Fruit fly (Drosophila melanogaster) whole organism, embryonic: ENCODE data around the gene nuf.
A peak's percentile ranks its signal among the peaks of the same experiment; 100 is the strongest.

Source experiments
- Asciz ChIP-seq: fragments of 200-800 bp; sonication (Bioruptor generic); optimal IDR thresholded peaks from 2 replicates; lab custom pipeline; 2017; ENCODE audit warnings: missing biosample characterization, mild to moderate bottlenecking, missing genetic modification characterization, missing genetic modification reagents
- Atf-2 ChIP-seq: fragments of 200-800 bp; sonication (Bioruptor generic); optimal IDR thresholded peaks from 2 replicates; lab custom pipeline; 2016; ENCODE audit warnings: missing biosample characterization, missing genetic modification characterization
- Atf6 ChIP-seq: fragments of 200-800 bp; sonication (Bioruptor generic); IDR thresholded peaks from 2 replicates; pipeline ENCODE4 v1.3.6; 2022; ENCODE audit warnings: missing biosample characterization, missing genetic modification characterization
- Blimp-1 ChIP-seq: fragments of 200-800 bp; sonication (Bioruptor generic); optimal IDR thresholded peaks from 3 replicates; lab custom pipeline; 2018; ENCODE audit warnings: missing biosample characterization, missing genetic modification characterization, mild to moderate bottlenecking, moderate library complexity, missing genetic modification reagents
- Bteb2 ChIP-seq: fragments of 200-800 bp; sonication (Bioruptor generic); optimal IDR thresholded peaks from 2 replicates; lab custom pipeline; 2016; ENCODE audit warnings: missing biosample characterization, missing genetic modification characterization
- CG10321 ChIP-seq: fragments of 200-800 bp; sonication (Bioruptor generic); IDR thresholded peaks from 2 replicates; pipeline ENCODE4 v1.3.6; 2022; ENCODE audit warnings: missing biosample characterization, missing genetic modification characterization
- CG10654 ChIP-seq: fragments of 200-800 bp; sonication (Bioruptor generic); optimal IDR thresholded peaks from 2 replicates; lab custom pipeline; 2016; ENCODE audit warnings: missing biosample characterization, missing genetic modification characterization
- CG11085 ChIP-seq: fragments of 200-800 bp; sonication (Bioruptor generic); IDR thresholded peaks from 2 replicates; pipeline ENCODE4 v1.3.6; 2022; ENCODE audit warnings: missing biosample characterization, missing genetic modification characterization
- CG11504 ChIP-seq: fragments of 200-800 bp; sonication (Bioruptor generic); optimal IDR thresholded peaks from 3 replicates; lab custom pipeline; 2019; ENCODE audit warnings: missing biosample characterization, mild to moderate bottlenecking, missing genetic modification characterization, moderate library complexity
- CG12104 ChIP-seq: fragments of 200-800 bp; sonication (Bioruptor generic); optimal IDR thresholded peaks from 3 replicates; lab custom pipeline; 2016; ENCODE audit warnings: missing biosample characterization, missing genetic modification characterization
- CG12155 ChIP-seq: fragments of 200-800 bp; sonication (Bioruptor generic); optimal IDR thresholded peaks from 3 replicates; lab custom pipeline; 2016; ENCODE audit warnings: missing biosample characterization, missing genetic modification characterization
- CG1233 ChIP-seq: fragments of 200-800 bp; sonication (Bioruptor generic); optimal IDR thresholded peaks from 4 replicates; lab custom pipeline; 2018; ENCODE audit warnings: missing biosample characterization, mild to moderate bottlenecking, missing genetic modification characterization
- CG12744 ChIP-seq: fragments of 200-800 bp; sonication (Bioruptor generic); optimal IDR thresholded peaks from 2 replicates; lab custom pipeline; 2016; ENCODE audit warnings: missing biosample characterization, missing genetic modification characterization
- CG12769 ChIP-seq: fragments of 200-800 bp; sonication (Bioruptor generic); optimal IDR thresholded peaks from 2 replicates; lab custom pipeline; 2019; ENCODE audit warnings: missing biosample characterization, mild to moderate bottlenecking, missing genetic modification characterization, moderate library complexity
- CG14710 ChIP-seq: fragments of 200-800 bp; sonication (Bioruptor generic); optimal IDR thresholded peaks from 3 replicates; lab custom pipeline; 2019; ENCODE audit warnings: missing biosample characterization, mild to moderate bottlenecking, missing genetic modification characterization, moderate library complexity
- CG15601 ChIP-seq: fragments of 200-800 bp; sonication (Bioruptor generic); optimal IDR thresholded peaks from 3 replicates; lab custom pipeline; 2019; ENCODE audit warnings: missing biosample characterization, mild to moderate bottlenecking, missing genetic modification characterization, moderate library complexity
- CG1603 ChIP-seq: fragments of 200-800 bp; sonication (Bioruptor generic); optimal IDR thresholded peaks from 2 replicates; lab custom pipeline; 2019; ENCODE audit warnings: missing biosample characterization, mild to moderate bottlenecking, missing genetic modification characterization, moderate library complexity
- CG18764 ChIP-seq: fragments of 200-800 bp; sonication (Bioruptor generic); optimal IDR thresholded peaks from 3 replicates; lab custom pipeline; 2016; ENCODE audit warnings: missing biosample characterization, missing genetic modification characterization
- CG2120 ChIP-seq: fragments of 200-800 bp; sonication (Bioruptor generic); optimal IDR thresholded peaks from 3 replicates; lab custom pipeline; 2016; ENCODE audit warnings: missing biosample characterization, missing genetic modification characterization
- CG2202 ChIP-seq: fragments of 200-800 bp; sonication (Bioruptor generic); optimal IDR thresholded peaks from 2 replicates; lab custom pipeline; 2018; ENCODE audit warnings: missing biosample characterization, mild to moderate bottlenecking, missing genetic modification characterization
- CG31441 ChIP-seq: fragments of 200-800 bp; sonication (Bioruptor generic); IDR thresholded peaks from 2 replicates; pipeline ENCODE4 v1.3.6; 2022; ENCODE audit warnings: missing biosample characterization, missing genetic modification characterization
- CG33213 ChIP-seq: fragments of 200-800 bp; sonication (Bioruptor generic); optimal IDR thresholded peaks from 3 replicates; lab custom pipeline; 2016; ENCODE audit warnings: missing biosample characterization, missing genetic modification characterization
- CG4730 ChIP-seq: fragments of 200-800 bp; sonication (Bioruptor generic); IDR thresholded peaks from 2 replicates; pipeline ENCODE4 v1.3.6; 2022; ENCODE audit warnings: missing biosample characterization, missing genetic modification characterization
- CG6791 ChIP-seq: fragments of 200-800 bp; sonication (Bioruptor generic); IDR thresholded peaks from 3 replicates; pipeline ENCODE4 v1.3.6; 2022; ENCODE audit warnings: missing biosample characterization, missing genetic modification characterization; ENCODE audit not compliant: partially characterized antibody
- CG6813 ChIP-seq: fragments of 200-800 bp; sonication (Bioruptor generic); optimal IDR thresholded peaks from 2 replicates; lab custom pipeline; 2017; ENCODE audit warnings: missing biosample characterization, missing genetic modification characterization, mild to moderate bottlenecking, moderate library complexity, missing genetic modification reagents
- CG6854 ChIP-seq: fragments of 200-800 bp; sonication (Bioruptor generic); optimal IDR thresholded peaks from 3 replicates; lab custom pipeline; 2017; ENCODE audit warnings: missing biosample characterization, mild to moderate bottlenecking, missing genetic modification characterization
- CG7556 ChIP-seq: fragments of 200-800 bp; sonication (Bioruptor generic); optimal IDR thresholded peaks from 2 replicates; lab custom pipeline; 2017; ENCODE audit warnings: missing biosample characterization, mild to moderate bottlenecking, missing genetic modification characterization
- CG8924 ChIP-seq: fragments of 200-800 bp; optimal IDR thresholded peaks from 3 replicates; lab custom pipeline; 2019; ENCODE audit warnings: missing biosample characterization, mild to moderate bottlenecking, missing genetic modification characterization, moderate library complexity
- D ChIP-seq, 2 experiments: fragments of 200-800 bp in 1 of 2; fragments of >200 bp in 1 of 2; sonication (Bioruptor generic) in 1 of 2; optimal IDR thresholded peaks; 2 replicates in 1 of 2; 3 replicates in 1 of 2; lab custom pipeline; 2017; ENCODE audit warnings: mild to moderate bottlenecking in 1 of 2, missing biosample characterization in 1 of 2, missing genetic modification characterization in 1 of 2, missing genetic modification reagents in 1 of 2
- D19A ChIP-seq: fragments of 200-800 bp; optimal IDR thresholded peaks from 3 replicates; lab custom pipeline; 2019; ENCODE audit warnings: missing biosample characterization, mild to moderate bottlenecking, missing genetic modification characterization, moderate library complexity
- Dfd ChIP-seq, 2 experiments: fragments of >200 bp; optimal IDR thresholded peaks; 2 replicates each; lab custom pipeline; 2017; ENCODE audit warnings: missing biosample characterization in 2 of 2, missing genetic modification characterization in 2 of 2
- Doc2 ChIP-seq: fragments of 200-800 bp; sonication (Bioruptor generic); IDR thresholded peaks from 2 replicates; pipeline ENCODE4 v1.3.6; 2022; ENCODE audit warnings: missing biosample characterization, missing genetic modification characterization
- E2f2 ChIP-seq: fragments of 200-800 bp; sonication (Bioruptor generic); IDR thresholded peaks from 2 replicates; pipeline ENCODE4 v1.3.6; 2022; ENCODE audit warnings: missing biosample characterization, missing genetic modification characterization
- ERR ChIP-seq: fragments of 200-800 bp; sonication (Bioruptor generic); optimal IDR thresholded peaks from 2 replicates; lab custom pipeline; 2016; ENCODE audit warnings: missing biosample characterization, missing genetic modification characterization
- Elba2 ChIP-seq: fragments of 200-800 bp; sonication (Bioruptor generic); optimal IDR thresholded peaks from 3 replicates; lab custom pipeline; 2016; ENCODE audit warnings: missing biosample characterization, missing genetic modification characterization
- Fer3 ChIP-seq: fragments of 200-800 bp; sonication (Bioruptor generic); optimal IDR thresholded peaks from 2 replicates; lab custom pipeline; 2018; ENCODE audit warnings: missing biosample characterization, mild to moderate bottlenecking, missing genetic modification characterization, moderate library complexity
- HLH54F ChIP-seq: fragments of 200-800 bp; sonication (Bioruptor generic); optimal IDR thresholded peaks from 3 replicates; lab custom pipeline; 2016; ENCODE audit warnings: missing biosample characterization, missing genetic modification characterization
- Hey ChIP-seq: fragments of 200-800 bp; sonication (Bioruptor generic); optimal IDR thresholded peaks from 3 replicates; lab custom pipeline; 2018; ENCODE audit warnings: missing biosample characterization, mild to moderate bottlenecking, missing genetic modification characterization
- NC2α ChIP-seq: fragments of 200-800 bp; sonication (Bioruptor generic); optimal IDR thresholded peaks from 2 replicates; lab custom pipeline; 2016; ENCODE audit warnings: missing biosample characterization, missing genetic modification characterization
- NK7.1 ChIP-seq: fragments of 200-800 bp; sonication (Bioruptor generic); optimal IDR thresholded peaks from 3 replicates; lab custom pipeline; 2016; ENCODE audit warnings: missing biosample characterization, missing genetic modification characterization
- chn ChIP-seq: fragments of 200-800 bp; sonication (Bioruptor generic); optimal IDR thresholded peaks from 2 replicates; lab custom pipeline; 2016; ENCODE audit warnings: missing biosample characterization, missing genetic modification characterization
- esg ChIP-seq: fragments of 200-800 bp; sonication (Bioruptor generic); conservative IDR thresholded peaks from 2 replicates; pipeline ENCODE4 v1.3.6; 2022; ENCODE audit warnings: missing biosample characterization, missing genetic modification characterization
- fd96Cb ChIP-seq: fragments of 200-800 bp; sonication (Bioruptor generic); optimal IDR thresholded peaks from 2 replicates; lab custom pipeline; 2018; ENCODE audit warnings: missing biosample characterization, mild to moderate bottlenecking, missing genetic modification characterization, moderate library complexity
- klu ChIP-seq: fragments of 200-800 bp; sonication (Bioruptor generic); IDR thresholded peaks from 2 replicates; pipeline ENCODE4 v1.3.6; 2022; ENCODE audit warnings: missing biosample characterization, missing genetic modification characterization
- lbe ChIP-seq: fragments of 200-800 bp; sonication (Bioruptor generic); optimal IDR thresholded peaks from 2 replicates; lab custom pipeline; 2016; ENCODE audit warnings: missing biosample characterization, mild to moderate bottlenecking, missing genetic modification characterization
- lola ChIP-seq, 3 experiments: fragments of >200 bp in 2 of 3; fragments of 200-800 bp in 1 of 3; sonication (Bioruptor generic) in 1 of 3; optimal IDR thresholded peaks; 2 replicates each; lab custom pipeline; 2017 to 2019; ENCODE audit warnings: missing biosample characterization in 3 of 3, missing genetic modification characterization in 3 of 3, mild to moderate bottlenecking in 1 of 3, moderate library complexity in 1 of 3
- oc ChIP-seq: fragments of 200-800 bp; sonication (Bioruptor generic); optimal IDR thresholded peaks from 2 replicates; lab custom pipeline; 2018; ENCODE audit warnings: missing biosample characterization, mild to moderate bottlenecking, missing genetic modification characterization, moderate library complexity
- pfk ChIP-seq: fragments of 200-800 bp; sonication (Bioruptor generic); optimal IDR thresholded peaks from 2 replicates; lab custom pipeline; 2018; ENCODE audit warnings: missing biosample characterization, mild to moderate bottlenecking, missing genetic modification characterization, moderate library complexity
- sim ChIP-seq: fragments of 200-800 bp; sonication (Bioruptor generic); IDR thresholded peaks from 2 replicates; pipeline ENCODE4 v1.3.6; 2022; ENCODE audit warnings: missing biosample characterization, missing genetic modification characterization

Gene nuf

DNA sequence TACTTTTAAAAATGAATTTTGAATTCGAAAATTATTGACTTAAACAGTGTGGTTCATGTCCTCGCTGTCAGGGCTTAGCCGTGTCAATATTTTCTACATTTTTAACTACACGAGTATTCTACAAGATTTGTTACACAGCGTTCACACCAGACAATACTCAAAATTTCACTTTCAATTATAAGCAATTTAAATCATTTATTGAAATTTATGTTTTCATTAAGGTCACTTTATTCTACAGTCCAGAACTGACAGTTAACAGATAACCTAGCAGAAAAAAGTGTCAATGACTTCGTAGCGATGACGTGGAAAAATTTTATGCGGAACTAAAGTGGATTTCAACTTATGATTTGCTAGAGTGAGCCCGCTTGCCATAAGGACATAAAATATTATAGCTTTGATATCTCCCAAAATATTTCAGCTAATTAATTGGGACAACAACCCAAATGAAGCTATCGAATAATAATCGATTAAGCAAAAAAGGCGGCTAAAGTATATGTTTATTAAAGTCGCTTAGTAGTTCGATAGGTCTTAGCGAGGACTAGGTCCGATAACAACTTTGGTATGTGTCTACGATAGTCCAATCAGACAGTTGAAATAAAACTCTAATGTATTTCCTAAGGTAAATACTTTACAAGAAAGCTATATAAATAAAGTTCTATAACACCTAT lies 579 bp upstream of the nuf start (continued):
- 0 out of 2 replicates have a peak, but pooled peaks have one; percentile 34 for TF ChIP-seq CG4730 (GFP tag; lab: Robert Waterston, UW)
- TF ChIP-seq CG6791 (GFP tag; lab: Robert Waterston, UW): peak; percentile 60
- TF ChIP-seq CG33213: peak; percentile 7
- peak; percentile 43 for TF ChIP-seq CG8924 (tag; lab: Kevin White, UChicago)
- peak; percentile 47 for TF ChIP-seq CG2120 (GFP tag; lab: Kevin White, UChicago)
- peak; percentile 80 for TF ChIP-seq Atf6 (GFP tag; lab: Robert Waterston, UW)
- peak; percentile 65 for TF ChIP-seq klu (GFP tag; lab: Robert Waterston, UW)
- TF ChIP-seq CG10654 (GFP tag; lab: Kevin White, UChicago): peak; percentile 28
- no peak; the same call in 1 of the 2 replicates for TF ChIP-seq CG11085 (GFP tag; lab: Robert Waterston, UW)
- TF ChIP-seq CG1603 (tag; lab: Kevin White, UChicago): peak; percentile 34
- peak; percentile 63 for TF ChIP-seq CG14710
- no peak for TF ChIP-seq D19A
- TF ChIP-seq CG1233: peak; percentile 36
- peak; percentile 3 for TF ChIP-seq CG6813 (GFP tag; lab: Kevin White, UChicago)
- peak; percentile 65 for TF ChIP-seq E2f2 (GFP tag; lab: Robert Waterston, UW)
- TF ChIP-seq CG15601 (tag; lab: Kevin White, UChicago): peak; percentile 99
- TF ChIP-seq HLH54F (GFP tag; lab: Kevin White, UChicago): peak; percentile 10
- TF ChIP-seq CG11504 (tag; lab: Kevin White, UChicago): no peak
- TF ChIP-seq lbe: no peak
- no peak for TF ChIP-seq NK7.1 (GFP tag; lab: Kevin White, UChicago)
- no peak for TF ChIP-seq CG12104 (GFP tag; lab: Kevin White, UChicago)
- no peak for TF ChIP-seq NC2α (GFP tag; lab: Kevin White, UChicago)
- TF ChIP-seq sim (GFP tag; lab: Robert Waterston, UW): peak; percentile 40; the same call in 1 of the 2 replicates
- TF ChIP-seq Fer3: peak; percentile 64
- TF ChIP-seq CG6854 (GFP tag; lab: Kevin White, UChicago): no peak
- no peak for TF ChIP-seq Asciz (GFP tag; lab: Kevin White, UChicago)
- TF ChIP-seq Elba2: no peak
- no peak for TF ChIP-seq Atf-2
- peak; percentile 95 for TF ChIP-seq Blimp-1 (GFP tag; lab: Kevin White, UChicago)
- TF ChIP-seq CG12744: no peak
- TF ChIP-seq oc (tag; lab: Kevin White, UChicago): no peak
- TF ChIP-seq CG12769 (tag; lab: Kevin White, UChicago): peak; percentile 69
- no peak for TF ChIP-seq CG2202 (tag; lab: Kevin White, UChicago)
- peak; percentile 23; the same call in 1 of the 2 replicates for TF ChIP-seq CG31441
- no peak for TF ChIP-seq Doc2 (GFP tag; lab: Robert Waterston, UW)
- no peak for TF ChIP-seq lola (GFP tag; optimal IDR thresholded peaks at IDR 0.05; lab: Kevin White, UChicago)
- no peak for TF ChIP-seq Hey (tag; lab: Kevin White, UChicago)
- TF ChIP-seq CG12155 (GFP tag; lab: Kevin White, UChicago): no peak
- TF ChIP-seq chn: no peak
- no peak for TF ChIP-seq D (optimal IDR thresholded peaks at IDR 0.05; lab: Kevin White, UChicago)
- TF ChIP-seq D (GFP tag; optimal IDR thresholded peaks at IDR 0.05; lab: Kevin White, UChicago): peak; percentile 21
- peak; percentile 64 for TF ChIP-seq fd96Cb (tag; lab: Kevin White, UChicago)
- TF ChIP-seq pfk (GFP tag; lab: Kevin White, UChicago): no peak
- no peak for TF ChIP-seq CG7556 (GFP tag; lab: Kevin White, UChicago)
- no peak for TF ChIP-seq Bteb2
- peak; percentile 43; the same call in 1 of the 2 replicates for TF ChIP-seq CG10321 (GFP tag; lab: Robert Waterston, UW)
- no peak for TF ChIP-seq Dfd (GFP tag; optimal IDR thresholded peaks at IDR 0.05; lab: Kevin White, UChicago)
- TF ChIP-seq CG18764 (GFP tag; lab: Kevin White, UChicago): peak; percentile 21
- TF ChIP-seq esg: peak; percentile 74
- TF ChIP-seq ERR (GFP tag; lab: Kevin White, UChicago): no peak
